Worm (Caenorhabditis elegans) whole organism, L2 larva: ENCODE results near the gene F31D4.5.
A peak's percentile ranks its signal among the peaks of the same experiment; 100 is the strongest.

Experiments
- C34F6.9 ChIP-seq: fragments of 150-350 bp; optimal IDR thresholded peaks from 2 replicates; lab custom pipeline; 2014; ENCODE audit warnings: missing biosample characterization, missing genetic modification characterization
- F13H6.1 ChIP-seq: sonication (generic microtip); optimal IDR thresholded peaks from 2 replicates; lab custom pipeline; 2016; ENCODE audit warnings: missing genetic modification characterization, missing compliant biosample characterization
- R02D3.7 ChIP-seq: fragments of 150-350 bp; optimal IDR thresholded peaks from 2 replicates; lab custom pipeline; 2014; ENCODE audit warnings: missing biosample characterization, missing genetic modification characterization
- ZK546.5 ChIP-seq: sonication (generic microtip); optimal IDR thresholded peaks from 2 replicates; lab custom pipeline; 2017; ENCODE audit warnings: missing biosample characterization, missing genetic modification characterization
- alr-1 ChIP-seq: fragments of 150-350 bp; optimal IDR thresholded peaks from 2 replicates; lab custom pipeline; 2014; ENCODE audit warnings: missing biosample characterization, missing genetic modification characterization
- aly-2 ChIP-seq: fragments of 150-350 bp; optimal IDR thresholded peaks from 2 replicates; lab custom pipeline; 2014; ENCODE audit warnings: missing biosample characterization, missing genetic modification characterization
- ama-1 ChIP-seq: fragments of 150-350 bp; optimal IDR thresholded peaks from 2 replicates; lab custom pipeline; 2018; ENCODE audit warnings: inconsistent platforms
- blmp-1 ChIP-seq: sonication (generic microtip); optimal IDR thresholded peaks from 2 replicates; lab custom pipeline; 2017; ENCODE audit warnings: missing genetic modification characterization, mild to moderate bottlenecking, missing compliant biosample characterization, antibody characterized with exemption, moderate library complexity; ENCODE audit not compliant: insufficient read depth
- ceh-16 ChIP-seq: fragments of 150-350 bp; optimal IDR thresholded peaks from 2 replicates; lab custom pipeline; 2014; ENCODE audit warnings: missing biosample characterization, missing genetic modification characterization
- crh-2 ChIP-seq: sonication (generic microtip); optimal IDR thresholded peaks from 2 replicates; lab custom pipeline; 2017; ENCODE audit warnings: missing biosample characterization, missing genetic modification characterization
- dmd-4 ChIP-seq: sonication (generic microtip); optimal IDR thresholded peaks from 2 replicates; lab custom pipeline; 2017; ENCODE audit warnings: missing biosample characterization, missing genetic modification characterization
- elt-1 ChIP-seq: fragments of 150-350 bp; optimal IDR thresholded peaks from 2 replicates; lab custom pipeline; 2014; ENCODE audit warnings: missing biosample characterization, missing genetic modification characterization
- elt-3 ChIP-seq: sonication (generic microtip); optimal IDR thresholded peaks from 2 replicates; lab custom pipeline; 2017; ENCODE audit warnings: missing biosample characterization, missing genetic modification characterization
- fos-1 ChIP-seq: fragments of 150-350 bp; optimal IDR thresholded peaks from 2 replicates; lab custom pipeline; 2014; ENCODE audit warnings: missing biosample characterization, missing genetic modification characterization
- gmeb-1 ChIP-seq: fragments of 150-350 bp; optimal IDR thresholded peaks from 2 replicates; lab custom pipeline; 2014; ENCODE audit warnings: missing biosample characterization, missing genetic modification characterization
- lin-11 ChIP-seq: fragments of 150-350 bp; sonication (generic microtip); optimal IDR thresholded peaks from 2 replicates; lab custom pipeline; 2014; ENCODE audit warnings: missing biosample characterization, missing genetic modification characterization, inconsistent platforms, mixed read lengths
- lin-13 ChIP-seq: fragments of 150-350 bp; optimal IDR thresholded peaks from 2 replicates; lab custom pipeline; 2014; ENCODE audit warnings: missing biosample characterization, missing genetic modification reagents, missing genetic modification characterization
- lin-39 ChIP-seq: fragments of 150-350 bp; optimal IDR thresholded peaks from 2 replicates; lab custom pipeline; 2014; ENCODE audit warnings: missing biosample characterization, missing genetic modification reagents, missing genetic modification characterization
- lsy-2 ChIP-seq, 2 experiments: fragments of 150-350 bp in 1 of 2; sonication (generic microtip) in 1 of 2; optimal IDR thresholded peaks; 2 replicates each; lab custom pipeline; 2014 to 2017; ENCODE audit warnings: missing biosample characterization in 2 of 2, missing genetic modification characterization in 2 of 2
- mbf-1 ChIP-seq: sonication (generic microtip); optimal IDR thresholded peaks from 2 replicates; lab custom pipeline; 2017; ENCODE audit warnings: missing biosample characterization, missing genetic modification characterization
- mdl-1 ChIP-seq, 2 experiments: fragments of 150-350 bp in 1 of 2; sonication (generic microtip) in 1 of 2; optimal IDR thresholded peaks; 2 replicates each; lab custom pipeline; 2017; ENCODE audit warnings: missing biosample characterization in 2 of 2, missing genetic modification characterization in 2 of 2
- nhr-10 ChIP-seq: sonication (generic microtip); optimal IDR thresholded peaks from 2 replicates; lab custom pipeline; 2017; ENCODE audit warnings: missing biosample characterization, missing genetic modification characterization
- nhr-11 ChIP-seq: fragments of 150-350 bp; optimal IDR thresholded peaks from 2 replicates; lab custom pipeline; 2014; ENCODE audit warnings: missing biosample characterization, missing genetic modification characterization
- nhr-12 ChIP-seq: fragments of 150-350 bp; optimal IDR thresholded peaks from 2 replicates; lab custom pipeline; 2014; ENCODE audit warnings: missing biosample characterization, missing genetic modification characterization
- nhr-129 ChIP-seq: fragments of 150-350 bp; optimal IDR thresholded peaks from 2 replicates; lab custom pipeline; 2014; ENCODE audit warnings: missing biosample characterization, missing genetic modification characterization
- nhr-21 ChIP-seq: fragments of 150-350 bp; optimal IDR thresholded peaks from 2 replicates; lab custom pipeline; 2014; ENCODE audit warnings: missing biosample characterization, missing genetic modification characterization
- nhr-237 ChIP-seq: fragments of 150-350 bp; optimal IDR thresholded peaks from 2 replicates; lab custom pipeline; 2014; ENCODE audit warnings: missing biosample characterization, missing genetic modification characterization
- nhr-25 ChIP-seq: fragments of 150-350 bp; sonication (generic microtip); optimal IDR thresholded peaks from 3 replicates; lab custom pipeline; 2014; ENCODE audit warnings: missing biosample characterization, missing genetic modification characterization
- nhr-6 ChIP-seq: fragments of 150-350 bp; optimal IDR thresholded peaks from 2 replicates; lab custom pipeline; 2014; ENCODE audit warnings: missing biosample characterization, missing genetic modification characterization
- nhr-77 ChIP-seq: fragments of 150-350 bp; optimal IDR thresholded peaks from 2 replicates; lab custom pipeline; 2014; ENCODE audit warnings: missing biosample characterization, missing genetic modification characterization
- peb-1 ChIP-seq: fragments of 150-350 bp; optimal IDR thresholded peaks from 2 replicates; lab custom pipeline; 2014; ENCODE audit warnings: missing biosample characterization, missing genetic modification characterization
- sem-4 ChIP-seq: fragments of 150-350 bp; optimal IDR thresholded peaks from 2 replicates; lab custom pipeline; 2014; ENCODE audit warnings: missing biosample characterization, missing genetic modification reagents, missing genetic modification characterization
- skn-1 ChIP-seq: sonication (generic microtip); optimal IDR thresholded peaks from 2 replicates; lab custom pipeline; 2017; ENCODE audit warnings: missing biosample characterization, missing genetic modification characterization
- sma-3 ChIP-seq: sonication (generic microtip); optimal IDR thresholded peaks from 2 replicates; lab custom pipeline; 2016; ENCODE audit warnings: missing genetic modification reagents, missing genetic modification characterization, missing compliant biosample characterization
- unc-39 ChIP-seq: fragments of 150-350 bp; optimal IDR thresholded peaks from 2 replicates; lab custom pipeline; 2014; ENCODE audit warnings: missing biosample characterization, missing genetic modification characterization
- unc-55 ChIP-seq: fragments of 150-350 bp; sonication (generic microtip); optimal IDR thresholded peaks from 3 replicates; lab custom pipeline; 2014; ENCODE audit warnings: missing biosample characterization, missing genetic modification reagents, missing genetic modification characterization
- unc-62 ChIP-seq: fragments of 150-350 bp; optimal IDR thresholded peaks from 2 replicates; lab custom pipeline; 2014; ENCODE audit warnings: missing biosample characterization, missing genetic modification reagents, missing genetic modification characterization
- ztf-11 ChIP-seq: sonication (generic microtip); optimal IDR thresholded peaks from 2 replicates; lab custom pipeline; 2017; ENCODE audit warnings: missing biosample characterization, missing genetic modification characterization
- ztf-4 ChIP-seq: fragments of 150-350 bp; optimal IDR thresholded peaks from 2 replicates; lab custom pipeline; 2014; ENCODE audit warnings: missing biosample characterization, missing genetic modification characterization

F31D4.5 gene

ce11 chrV:20861080-20861479 lies 7.2 kb downstream of the F31D4.5 start, which contains the start of gene try-4:
Gene try-4, minus strand, starts transcription at chrV:20861153.
- peak; percentile 46 for TF ChIP-seq nhr-25 (tag; lab: Kevin White, UChicago)
- peak; percentile 90 for TF ChIP-seq blmp-1 (tag; lab: Kevin White, UChicago)
- no peak for TF ChIP-seq mbf-1 (tag; lab: Kevin White, UChicago)
- no peak for TF ChIP-seq sem-4
- TF ChIP-seq lin-13 (GFP tag; lab: Kevin White, UChicago): no peak
- no peak for TF ChIP-seq lsy-2 (tag; optimal IDR thresholded peaks at IDR 0.05; lab: Kevin White, UChicago)
- TF ChIP-seq lin-39 (tag; lab: Kevin White, UChicago): no peak

DNA sequence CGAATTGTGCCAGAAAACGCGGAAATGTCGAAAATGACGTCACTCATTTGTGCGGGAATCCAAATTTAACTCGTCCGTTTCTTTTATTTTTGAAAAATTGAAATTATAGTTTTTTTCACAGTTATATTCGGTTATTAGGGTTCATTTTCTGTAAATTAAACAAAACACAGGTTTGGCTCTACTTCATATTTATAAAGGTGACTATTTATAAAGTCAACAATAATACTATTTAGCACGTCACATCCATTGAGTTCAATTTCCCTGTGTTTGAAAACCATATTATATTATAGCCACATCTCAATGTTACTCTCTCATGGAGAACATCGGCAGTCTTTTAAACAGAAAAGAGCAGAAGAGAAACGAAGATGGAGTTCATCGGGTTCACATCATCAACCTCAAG lies 8.8 kb downstream of the F31D4.5 start, which contains the start of gene twk-35:
Gene twk-35 (plus strand): TSS at position 301 of the 400 bp plus-strand sequence.
- TF ChIP-seq sem-4 (no peak), nhr-129 (tag; lab: Kevin White, UChicago) (no peak), nhr-237 (tag; lab: Kevin White, UChicago) (no peak), unc-39 (tag; lab: Kevin White, UChicago) (no peak), nhr-6 (tag; lab: Kevin White, UChicago) (no peak), gmeb-1 (tag; lab: Kevin White, UChicago) (no peak), nhr-21 (tag; lab: Kevin White, UChicago) (no peak), elt-3 (tag; lab: Kevin White, UChicago) (no peak), blmp-1 (tag; lab: Kevin White, UChicago) (no peak), peb-1 (no peak), dmd-4 (tag; lab: Kevin White, UChicago) (no peak), lsy-2 (tag; optimal IDR thresholded peaks at IDR 0.05; lab: Kevin White, UChicago) (no peak), ama-1 (lab: Kevin White, UChicago) (no peak), aly-2 (tag; lab: Kevin White, UChicago) (no peak), nhr-25 (tag; lab: Kevin White, UChicago) (no peak), nhr-11 (tag; lab: Kevin White, UChicago) (no peak), mbf-1 (tag; lab: Kevin White, UChicago) (no peak), alr-1 (no peak)

DNA sequence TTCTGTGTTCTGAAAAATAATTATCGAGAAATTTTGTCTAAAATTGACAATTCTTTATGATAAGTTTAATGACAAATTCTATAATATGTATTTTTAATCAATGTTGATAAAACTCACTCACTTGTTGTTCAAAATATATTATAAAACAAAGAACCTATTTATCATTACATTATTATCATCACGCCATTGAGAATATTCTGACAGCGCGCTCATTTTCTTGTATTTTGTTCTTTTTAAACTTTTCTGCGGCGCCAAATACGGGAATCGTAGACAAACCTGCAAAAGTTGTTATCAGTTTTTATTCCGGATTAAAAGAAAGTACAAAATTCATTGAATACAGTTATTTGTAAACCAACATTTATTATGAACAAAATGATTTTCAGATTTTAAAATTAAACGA lies 12.5 kb downstream of the F31D4.5 start:
- peak; percentile 53 for TF ChIP-seq fos-1
- no peak for TF ChIP-seq elt-3 (tag; lab: Kevin White, UChicago)
- TF ChIP-seq, all 48 proteins: peak for 1

ce11 chrV:20868329-20868728 lies 14.5 kb downstream of the F31D4.5 start, which contains the start of gene F31D4.8:
Gene F31D4.8, minus strand, starts transcription at chrV:20868429.
- TF ChIP-seq sem-4: no peak
- no peak for TF ChIP-seq ceh-16 (tag; lab: Kevin White, UChicago)
- TF ChIP-seq lsy-2 (tag; optimal IDR thresholded peaks at IDR 0.05; lab: Kevin White, UChicago): no peak
- no peak for TF ChIP-seq ztf-4 (tag; lab: Kevin White, UChicago)
- no peak for TF ChIP-seq C34F6.9 (tag; lab: Kevin White, UChicago)
- TF ChIP-seq R02D3.7 (tag; lab: Kevin White, UChicago): no peak
- TF ChIP-seq F13H6.1 (tag; lab: Kevin White, UChicago): no peak
- no peak for TF ChIP-seq gmeb-1 (tag; lab: Kevin White, UChicago)
- TF ChIP-seq peb-1: no peak
- TF ChIP-seq mbf-1 (tag; lab: Kevin White, UChicago): no peak
- no peak for TF ChIP-seq ZK546.5
- no peak for TF ChIP-seq unc-62 (GFP tag; lab: Kevin White, UChicago)
- TF ChIP-seq lin-39 (tag; lab: Kevin White, UChicago): no peak
- no peak for TF ChIP-seq unc-55
- TF ChIP-seq elt-1 (tag; lab: Kevin White, UChicago): no peak

DNA sequence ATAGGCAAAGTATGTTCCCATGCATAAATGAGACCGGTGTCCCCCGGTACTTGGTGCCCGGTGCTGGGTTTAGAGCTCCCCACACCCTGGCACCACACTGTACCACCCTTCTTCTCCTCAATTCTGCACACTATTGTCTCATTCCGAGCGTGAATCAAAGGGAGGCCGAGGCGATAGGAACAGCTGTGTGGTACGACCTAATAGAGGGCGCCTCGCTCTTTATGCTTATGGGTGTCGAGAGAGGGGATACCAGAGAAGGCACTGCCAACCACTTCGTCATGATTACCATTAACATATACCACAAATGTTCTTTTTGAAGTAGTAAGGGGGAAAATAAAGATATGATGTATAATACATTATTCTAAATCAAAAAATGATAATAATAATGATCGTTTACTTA lies 16.8 kb downstream of the F31D4.5 start:
- TF ChIP-seq blmp-1 (tag; lab: Kevin White, UChicago) (no peak), nhr-77 (tag; lab: Kevin White, UChicago) (no peak), mdl-1 (tag; optimal IDR thresholded peaks at IDR 0.05; lab: Kevin White, UChicago) (no peak), sma-3 (GFP tag; lab: Kevin White, UChicago) (no peak), ama-1 (lab: Kevin White, UChicago) (no peak), nhr-12 (tag; lab: Kevin White, UChicago) (no peak), ZK546.5 (no peak), nhr-129 (tag; lab: Kevin White, UChicago) (no peak), R02D3.7 (tag; lab: Kevin White, UChicago) (no peak), nhr-11 (tag; lab: Kevin White, UChicago) (no peak), fos-1 (no peak), nhr-10 (tag; lab: Kevin White, UChicago) (no peak), lin-11 (tag; lab: Kevin White, UChicago) (no peak), peb-1 (no peak), nhr-237 (tag; lab: Kevin White, UChicago) (no peak), lin-39 (tag; lab: Kevin White, UChicago) (no peak), skn-1 (no peak), sem-4 (no peak), ztf-11 (tag; lab: Kevin White, UChicago) (no peak), crh-2 (tag; lab: Kevin White, UChicago) (no peak)
